Fruit fly (Drosophila melanogaster) whole organism, embryonic: Measurements from ENCODE around the gene CG6891.
A peak's percentile ranks its signal among the peaks of the same experiment; 100 is the strongest.

ENCODE experiments used
- Abd-B ChIP-seq: fragments of 200-800 bp; sonication (Bioruptor generic); optimal IDR thresholded peaks from 2 replicates; lab custom pipeline; 2018; ENCODE audit warnings: missing biosample characterization, mild to moderate bottlenecking, missing genetic modification characterization, moderate library complexity
- Ada2b ChIP-seq: fragments of 200-800 bp; sonication (Bioruptor generic); IDR thresholded peaks from 2 replicates; pipeline ENCODE4 v1.3.6; 2022; ENCODE audit warnings: missing biosample characterization, missing genetic modification characterization
- Aef1 ChIP-seq: fragments of 200-800 bp; sonication (Bioruptor generic); IDR thresholded peaks from 3 replicates; pipeline ENCODE4 v1.3.6; 2022; ENCODE audit warnings: missing biosample characterization, missing genetic modification characterization
- Antp ChIP-seq: fragments of 200-800 bp; sonication (Bioruptor generic); optimal IDR thresholded peaks from 3 replicates; lab custom pipeline; 2016; ENCODE audit warnings: missing biosample characterization, missing genetic modification characterization
- Bgb ChIP-seq: fragments of 200-800 bp; sonication (Bioruptor generic); IDR thresholded peaks from 2 replicates; pipeline ENCODE4 v1.3.6; 2022; ENCODE audit warnings: missing biosample characterization, missing genetic modification characterization; ENCODE audit not compliant: partially characterized antibody
- CG10431 ChIP-seq: fragments of 200-800 bp; sonication (Bioruptor generic); optimal IDR thresholded peaks from 3 replicates; lab custom pipeline; 2018; ENCODE audit warnings: missing biosample characterization, mild to moderate bottlenecking, missing genetic modification characterization
- CG10979 ChIP-seq: fragments of 200-800 bp; sonication (Bioruptor generic); optimal IDR thresholded peaks from 2 replicates; lab custom pipeline; 2018; ENCODE audit warnings: missing biosample characterization, mild to moderate bottlenecking, missing genetic modification characterization, moderate library complexity
- CG12155 ChIP-seq: fragments of 200-800 bp; sonication (Bioruptor generic); optimal IDR thresholded peaks from 3 replicates; lab custom pipeline; 2016; ENCODE audit warnings: missing biosample characterization, missing genetic modification characterization
- CG12299 ChIP-seq: fragments of 200-800 bp; sonication (Bioruptor generic); optimal IDR thresholded peaks from 2 replicates; lab custom pipeline; 2018; ENCODE audit warnings: missing biosample characterization, mild to moderate bottlenecking, missing genetic modification characterization
- CG12391 ChIP-seq: fragments of 200-800 bp; sonication (Bioruptor generic); optimal IDR thresholded peaks from 3 replicates; lab custom pipeline; 2018; ENCODE audit warnings: missing biosample characterization, mild to moderate bottlenecking, missing genetic modification characterization, moderate library complexity
- CG14050 ChIP-seq: fragments of 200-800 bp; sonication (Bioruptor generic); IDR thresholded peaks from 3 replicates; pipeline ENCODE4 v1.3.6; 2022; ENCODE audit warnings: missing biosample characterization, missing genetic modification characterization
- CG16779 ChIP-seq: fragments of 200-800 bp; sonication (Bioruptor generic); IDR thresholded peaks from 2 replicates; pipeline ENCODE4 v1.3.6; 2022; ENCODE audit warnings: missing biosample characterization, missing genetic modification characterization
- CG2129 ChIP-seq: fragments of 200-800 bp; sonication (Bioruptor generic); IDR thresholded peaks from 2 replicates; pipeline ENCODE4 v1.3.6; 2022; ENCODE audit warnings: missing biosample characterization, missing genetic modification characterization; ENCODE audit not compliant: partially characterized antibody
- CG31365 ChIP-seq: fragments of 200-800 bp; sonication (Bioruptor generic); optimal IDR thresholded peaks from 2 replicates; lab custom pipeline; 2018; ENCODE audit warnings: missing biosample characterization, mild to moderate bottlenecking, missing genetic modification characterization
- CG32532 ChIP-seq: fragments of 200-800 bp; sonication (Bioruptor generic); IDR thresholded peaks from 2 replicates; pipeline ENCODE4 v1.3.6; 2022; ENCODE audit warnings: missing biosample characterization, missing genetic modification characterization
- CG4282 ChIP-seq: fragments of 200-800 bp; sonication (Bioruptor generic); optimal IDR thresholded peaks from 2 replicates; lab custom pipeline; 2016; ENCODE audit warnings: missing biosample characterization, missing genetic modification characterization
- CG6254 ChIP-seq: fragments of 200-800 bp; sonication (Bioruptor generic); optimal IDR thresholded peaks from 3 replicates; lab custom pipeline; 2017; ENCODE audit warnings: mild to moderate bottlenecking, missing biosample characterization, missing genetic modification reagents, missing genetic modification characterization
- CG6654 ChIP-seq: fragments of 200-800 bp; sonication (Bioruptor generic); optimal IDR thresholded peaks from 2 replicates; lab custom pipeline; 2017; ENCODE audit warnings: missing biosample characterization, mild to moderate bottlenecking, missing genetic modification characterization
- CG7839 ChIP-seq: fragments of 200-800 bp; sonication (Bioruptor generic); optimal IDR thresholded peaks from 3 replicates; lab custom pipeline; 2018; ENCODE audit warnings: missing biosample characterization, mild to moderate bottlenecking, missing genetic modification characterization, moderate library complexity
- CG7963 ChIP-seq: fragments of 200-800 bp; sonication (Bioruptor generic); IDR thresholded peaks from 3 replicates; pipeline ENCODE4 v1.3.6; 2022; ENCODE audit warnings: missing biosample characterization, missing genetic modification characterization; ENCODE audit not compliant: partially characterized antibody
- CG8290 ChIP-seq, 3 experiments: fragments of 200-800 bp; sonication (Bioruptor generic); optimal IDR thresholded peaks; 2 replicates each; lab custom pipeline; 2016 to 2019; ENCODE audit warnings: missing biosample characterization in 3 of 3, missing genetic modification characterization in 3 of 3, mild to moderate bottlenecking in 2 of 3, moderate library complexity in 1 of 3
- CG8478 ChIP-seq: fragments of >200 bp; optimal IDR thresholded peaks from 2 replicates; lab custom pipeline; 2018
- CG8765 ChIP-seq: fragments of 200-800 bp; sonication (Bioruptor generic); IDR thresholded peaks from 2 replicates; pipeline ENCODE4 v1.3.6; 2022; ENCODE audit warnings: missing biosample characterization, missing genetic modification characterization
- Camta ChIP-seq: fragments of 200-800 bp; sonication (Bioruptor generic); optimal IDR thresholded peaks from 2 replicates; lab custom pipeline; 2016; ENCODE audit warnings: missing biosample characterization, missing genetic modification characterization
- Dad ChIP-seq: fragments of 200-800 bp; sonication (Bioruptor generic); optimal IDR thresholded peaks from 3 replicates; lab custom pipeline; 2016; ENCODE audit warnings: missing biosample characterization, missing genetic modification characterization
- E2f2 ChIP-seq: fragments of 200-800 bp; sonication (Bioruptor generic); IDR thresholded peaks from 2 replicates; pipeline ENCODE4 v1.3.6; 2022; ENCODE audit warnings: missing biosample characterization, missing genetic modification characterization
- Eip74EF ChIP-seq, 2 experiments: fragments of 200-800 bp in 1 of 2; fragments of >200 bp in 1 of 2; sonication (Bioruptor generic) in 1 of 2; optimal IDR thresholded peaks; 2 replicates each; lab custom pipeline; 2017 to 2019; ENCODE audit warnings: missing biosample characterization in 2 of 2, missing genetic modification characterization in 2 of 2, mild to moderate bottlenecking in 1 of 2, moderate library complexity in 1 of 2
- Hr78 ChIP-seq, 2 experiments: fragments of 200-800 bp in 1 of 2; fragments of >200 bp in 1 of 2; sonication (Bioruptor generic) in 1 of 2; optimal IDR thresholded peaks; 2 replicates each; lab custom pipeline; 2017 to 2019; ENCODE audit warnings: missing biosample characterization in 2 of 2, missing genetic modification characterization in 2 of 2, mild to moderate bottlenecking in 1 of 2, moderate library complexity in 1 of 2
- Opbp ChIP-seq: fragments of 200-800 bp; sonication (Bioruptor generic); IDR thresholded peaks from 3 replicates; pipeline ENCODE4 v1.3.6; 2022; ENCODE audit warnings: missing biosample characterization, missing genetic modification characterization; ENCODE audit not compliant: partially characterized antibody
- Rx ChIP-seq: fragments of 200-800 bp; sonication (Bioruptor generic); IDR thresholded peaks from 2 replicates; pipeline ENCODE4 v1.3.6; 2022; ENCODE audit warnings: missing biosample characterization, missing genetic modification characterization
- Taf1 ChIP-seq: fragments of 200-800 bp; sonication (Bioruptor generic); IDR thresholded peaks from 2 replicates; pipeline ENCODE4 v1.3.6; 2022; ENCODE audit warnings: missing biosample characterization, missing genetic modification characterization
- YL-1 ChIP-seq: fragments of 200-800 bp; sonication (Bioruptor generic); optimal IDR thresholded peaks from 3 replicates; lab custom pipeline; 2017; ENCODE audit warnings: missing biosample characterization, mild to moderate bottlenecking, missing genetic modification characterization
- danr ChIP-seq: fragments of 200-800 bp; sonication (Bioruptor generic); IDR thresholded peaks from 2 replicates; pipeline ENCODE4 v1.3.6; 2022; ENCODE audit warnings: missing biosample characterization, missing genetic modification characterization
- dpn ChIP-seq, 2 experiments: fragments of 200-800 bp; sonication (Bioruptor generic); optimal IDR thresholded peaks; 3 replicates each; lab custom pipeline; 2016; ENCODE audit warnings: missing biosample characterization in 2 of 2, missing genetic modification characterization in 2 of 2
- en ChIP-seq: fragments of 200-800 bp; sonication (Bioruptor generic); optimal IDR thresholded peaks from 2 replicates; lab custom pipeline; 2016; ENCODE audit warnings: missing biosample characterization, missing genetic modification characterization
- gce ChIP-seq: fragments of 200-800 bp; sonication (Bioruptor generic); IDR thresholded peaks from 3 replicates; pipeline ENCODE4 v1.3.6; 2022; ENCODE audit warnings: missing biosample characterization, missing genetic modification characterization
- hb ChIP-seq: fragments of 200-800 bp; sonication (Bioruptor generic); IDR thresholded peaks from 3 replicates; pipeline ENCODE4 v1.3.6; 2022; ENCODE audit warnings: missing biosample characterization, missing genetic modification characterization; ENCODE audit not compliant: partially characterized antibody
- hbn ChIP-seq: fragments of 200-800 bp; sonication (Bioruptor generic); IDR thresholded peaks from 2 replicates; pipeline ENCODE4 v1.3.6; 2022; ENCODE audit warnings: missing biosample characterization, missing genetic modification characterization; ENCODE audit not compliant: partially characterized antibody
- hth ChIP-seq: fragments of >200 bp; optimal IDR thresholded peaks from 2 replicates; lab custom pipeline; 2017; ENCODE audit warnings: inconsistent platforms
- ind ChIP-seq: fragments of 200-800 bp; sonication (Bioruptor generic); optimal IDR thresholded peaks from 3 replicates; lab custom pipeline; 2016; ENCODE audit warnings: missing biosample characterization, missing genetic modification characterization
- lilli ChIP-seq: fragments of 200-800 bp; sonication (Bioruptor generic); optimal IDR thresholded peaks from 3 replicates; lab custom pipeline; 2016; ENCODE audit warnings: missing biosample characterization, missing genetic modification characterization
- sens ChIP-seq: fragments of 200-800 bp; sonication (Bioruptor generic); peaks from one replicate; lab custom pipeline; 2016; ENCODE audit warnings: missing biosample characterization, missing genetic modification characterization
- sisA ChIP-seq: fragments of 200-800 bp; sonication (Bioruptor generic); IDR thresholded peaks from 2 replicates; pipeline ENCODE4 v1.3.6; 2022; ENCODE audit warnings: missing biosample characterization, missing genetic modification characterization
- slbo ChIP-seq: fragments of 200-800 bp; sonication (Bioruptor generic); IDR thresholded peaks from 2 replicates; pipeline ENCODE4 v1.3.6; 2022; ENCODE audit warnings: missing biosample characterization, missing genetic modification characterization
- sob ChIP-seq: fragments of 200-800 bp; sonication (Bioruptor generic); IDR thresholded peaks from 2 replicates; pipeline ENCODE4 v1.3.6; 2022; ENCODE audit warnings: missing biosample characterization, missing genetic modification characterization
- stwl ChIP-seq: fragments of 200-800 bp; sonication (Bioruptor generic); optimal IDR thresholded peaks from 3 replicates; lab custom pipeline; 2018; ENCODE audit warnings: missing biosample characterization, mild to moderate bottlenecking, missing genetic modification characterization, moderate library complexity
- tll ChIP-seq, 2 experiments: fragments of 200-800 bp in 1 of 2; fragments of >200 bp in 1 of 2; sonication (Bioruptor generic) in 1 of 2; optimal IDR thresholded peaks; 2 replicates each; lab custom pipeline; 2017 to 2019; ENCODE audit warnings: missing biosample characterization in 2 of 2, missing genetic modification characterization in 2 of 2, mild to moderate bottlenecking in 1 of 2, moderate library complexity in 1 of 2
- trh ChIP-seq: fragments of 200-800 bp; sonication (Bioruptor generic); optimal IDR thresholded peaks from 2 replicates; lab custom pipeline; 2016; ENCODE audit warnings: missing biosample characterization, missing genetic modification characterization
- vfl ChIP-seq: fragments of 200-800 bp; sonication (Bioruptor generic); optimal IDR thresholded peaks from 2 replicates; lab custom pipeline; 2016; ENCODE audit warnings: missing biosample characterization, missing genetic modification characterization

The CG6891 gene

DNA sequence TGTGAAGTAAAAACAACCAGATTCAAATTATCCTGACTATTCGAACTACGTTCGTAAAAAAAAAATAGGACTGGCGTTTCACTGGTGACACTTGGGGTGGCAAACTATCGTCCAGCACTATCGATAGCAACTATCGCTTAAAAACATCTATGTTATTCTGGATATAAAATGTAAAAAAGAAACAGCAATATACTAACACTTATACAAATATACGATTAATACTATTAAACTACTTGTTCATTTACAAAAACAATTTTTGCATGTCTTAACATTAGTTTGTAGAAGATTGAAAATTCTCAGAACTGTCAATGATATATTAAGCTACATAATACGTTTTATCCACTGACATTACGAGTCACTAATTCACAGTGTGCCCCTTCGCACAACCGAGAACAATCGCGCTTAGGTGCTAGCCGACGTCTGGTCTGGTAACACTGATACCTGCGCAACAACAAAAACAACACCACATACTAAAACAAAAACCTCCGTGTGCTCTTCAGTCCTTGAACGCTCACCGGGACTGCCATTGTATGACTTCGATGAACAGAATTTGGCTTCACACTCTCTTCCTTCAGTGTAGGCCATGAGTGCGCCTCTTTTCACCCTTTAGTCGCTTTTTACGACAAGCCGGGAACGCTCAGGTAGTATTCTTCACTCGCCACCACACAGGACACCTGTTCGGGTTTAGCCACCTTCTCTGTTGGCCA lies 8.5 kb downstream of the CG6891 start, which contains the start of gene CG18259 (continued):
- TF ChIP-seq Abd-B (GFP tag; lab: Kevin White, UChicago) (peak; percentile 15), CG32532 (GFP tag; lab: Robert Waterston, UW) (no peak), Aef1 (GFP tag; lab: Robert Waterston, UW) (peak; percentile 36; the same call in 1 of the 3 replicates), CG8478 (no peak), CG10431 (no peak), CG12391 (peak; percentile 35), Bgb (GFP tag; lab: Robert Waterston, UW) (peak; percentile 77), CG7839 (tag; lab: Kevin White, UChicago) (peak; percentile 8), Ada2b (GFP tag; lab: Robert Waterston, UW) (no peak), CG7963 (no peak; the same call in 2 of the 3 replicates), CG6254 (GFP tag; lab: Kevin White, UChicago) (no peak), Camta (GFP tag; lab: Kevin White, UChicago) (peak; percentile 6), stwl (tag; lab: Kevin White, UChicago) (peak; percentile 52), slbo (peak; percentile 12; the same call in 1 of the 2 replicates), CG12299 (tag; lab: Kevin White, UChicago) (no peak), sisA (GFP tag; lab: Robert Waterston, UW) (no peak), CG14050 (GFP tag; lab: Robert Waterston, UW) (no peak), CG6654 (GFP tag; lab: Kevin White, UChicago) (no peak), sob (GFP tag; lab: Robert Waterston, UW) (no peak), dpn (GFP tag; optimal IDR thresholded peaks at IDR 0.05; lab: Kevin White, UChicago) (no peak), Antp (GFP tag; lab: Kevin White, UChicago) (no peak), CG8290 (GFP tag; optimal IDR thresholded peaks at IDR 0.05; lab: Kevin White, UChicago) (no peak), CG8290 (tag; optimal IDR thresholded peaks at IDR 0.05; lab: Kevin White, UChicago) (no peak), vfl (GFP tag; lab: Kevin White, UChicago) (no peak), CG10979 (tag; lab: Kevin White, UChicago) (no peak), hth (lab: Kevin White, UChicago) (no peak), CG8765 (GFP tag; lab: Robert Waterston, UW) (no peak), E2f2 (GFP tag; lab: Robert Waterston, UW) (0 out of 2 replicates have a peak, but pooled peaks have one; percentile 18), hb (GFP tag; lab: Robert Waterston, UW) (peak; percentile 77), CG2129 (GFP tag; lab: Robert Waterston, UW) (peak; percentile 65), lilli (GFP tag; lab: Kevin White, UChicago) (peak; percentile 4), CG16779 (GFP tag; lab: Robert Waterston, UW) (no peak), hbn (GFP tag; lab: Robert Waterston, UW) (peak; percentile 71), Eip74EF (GFP tag; optimal IDR thresholded peaks at IDR 0.05; lab: Kevin White, UChicago) (peak in 1 of 2 experiments; percentile 18), CG31365 (no peak), Taf1 (GFP tag; lab: Robert Waterston, UW) (no peak), danr (GFP tag; lab: Robert Waterston, UW) (no peak), gce (GFP tag; lab: Robert Waterston, UW) (no peak), tll (GFP tag; optimal IDR thresholded peaks at IDR 0.05; lab: Kevin White, UChicago) (no peak), ind (GFP tag; lab: Kevin White, UChicago) (no peak), Dad (no peak), sens (GFP tag; lab: Kevin White, UChicago) (peak; percentile 60), trh (GFP tag; lab: Kevin White, UChicago) (no peak), Rx (GFP tag; lab: Robert Waterston, UW) (no peak), CG12155 (GFP tag; lab: Kevin White, UChicago) (peak; percentile 13), YL-1 (GFP tag; lab: Kevin White, UChicago) (peak; percentile 14), en (GFP tag; lab: Kevin White, UChicago) (no peak), Hr78 (GFP tag; optimal IDR thresholded peaks at IDR 0.05; lab: Kevin White, UChicago) (peak in 1 of 2 experiments; percentile 18), Opbp (GFP tag; lab: Robert Waterston, UW) (peak; percentile 70; the same call in 2 of the 3 replicates), CG4282 (GFP tag; lab: Kevin White, UChicago) (no peak)
